Fruit fly (Drosophila melanogaster) S2 (cell line): Measurements from ENCODE around the gene CG12679.

ENCODE experiments used
- CG8478 ChIP-seq: fragments of >200 bp; optimal IDR thresholded peaks from 2 replicates; lab custom pipeline; 2018
- CTCF ChIP-seq, 2 experiments: fragments of >200 bp; optimal IDR thresholded peaks; 2 replicates each; lab custom pipeline; 2018

CG12679 gene

DNA sequence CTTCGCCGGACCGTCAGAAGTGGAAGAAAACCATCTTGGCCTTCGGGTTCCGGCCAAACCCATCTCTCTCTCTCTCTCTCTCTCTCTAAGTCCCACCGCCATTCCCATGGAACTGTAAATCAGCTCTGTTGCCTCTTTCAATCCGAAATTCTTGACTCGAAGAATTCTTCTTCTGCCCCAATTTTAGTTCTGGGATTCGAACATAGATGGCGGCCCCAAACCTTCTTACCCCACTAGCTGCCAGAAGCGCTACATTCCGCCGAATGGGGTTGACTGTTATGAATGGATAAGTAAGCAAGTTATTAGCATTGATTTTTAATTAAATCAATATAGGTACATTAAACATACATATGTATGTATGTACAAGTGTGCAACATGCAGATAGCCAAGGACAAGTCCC is 9.5 kb upstream of the CG12679 start:
- TF ChIP-seq CG8478 (lab: Kevin White, UChicago) (no peak), CTCF (optimal IDR thresholded peaks at IDR 0.05; lab: Kevin White, UChicago) (peak; percentile 53)

DNA sequence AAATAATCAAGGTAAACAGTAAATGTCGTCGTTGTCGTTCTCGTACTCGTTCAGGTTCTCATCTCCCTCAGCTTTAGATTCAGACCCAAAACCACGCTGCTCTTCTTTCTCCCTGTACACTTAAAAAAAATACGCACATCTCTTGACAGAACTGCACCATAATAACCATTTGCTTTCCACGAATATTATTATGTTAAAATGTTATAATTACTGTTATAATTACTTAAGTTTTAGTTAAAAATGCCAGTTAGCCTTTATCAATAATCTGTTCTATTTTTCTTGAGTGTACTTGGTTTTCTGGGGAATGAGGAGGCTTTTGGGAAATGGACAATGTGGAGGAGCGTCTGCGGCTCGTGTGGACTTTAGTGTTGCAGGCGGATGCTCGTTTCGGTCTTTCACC is 34.1 kb downstream of the CG12679 start:
- no peak for TF ChIP-seq CG8478 (lab: Kevin White, UChicago)
- no peak for TF ChIP-seq CTCF (optimal IDR thresholded peaks at IDR 0.05; lab: Kevin White, UChicago)

DNA sequence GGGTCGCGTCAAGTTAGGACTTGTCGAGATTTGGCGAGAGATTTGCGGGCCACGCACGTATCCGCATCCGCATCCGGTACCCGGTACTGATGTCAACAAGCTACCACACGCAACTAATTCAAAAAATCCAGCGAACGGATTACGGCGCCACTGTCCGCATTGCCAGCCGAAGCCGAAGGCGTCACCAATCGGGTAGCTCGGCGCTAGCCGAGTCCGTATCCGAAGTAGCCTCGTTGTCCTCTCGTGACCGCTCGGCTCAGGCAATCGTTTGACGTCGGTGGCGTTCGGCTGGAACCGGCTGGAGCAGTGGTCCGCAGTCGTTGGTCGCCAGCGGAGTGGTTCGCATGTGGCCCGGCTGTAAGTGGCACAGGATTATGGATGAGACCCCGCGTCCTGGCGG is 46.0 kb downstream of the CG12679 start, which contains the start of gene CG1504:
CG1504 (minus strand) TSS at position 95 of the 400 bp plus-strand sequence.
- no peak for TF ChIP-seq CG8478 (lab: Kevin White, UChicago)
- peak in 1 of 2 experiments; percentile 16 for TF ChIP-seq CTCF (optimal IDR thresholded peaks at IDR 0.05; lab: Kevin White, UChicago)

DNA sequence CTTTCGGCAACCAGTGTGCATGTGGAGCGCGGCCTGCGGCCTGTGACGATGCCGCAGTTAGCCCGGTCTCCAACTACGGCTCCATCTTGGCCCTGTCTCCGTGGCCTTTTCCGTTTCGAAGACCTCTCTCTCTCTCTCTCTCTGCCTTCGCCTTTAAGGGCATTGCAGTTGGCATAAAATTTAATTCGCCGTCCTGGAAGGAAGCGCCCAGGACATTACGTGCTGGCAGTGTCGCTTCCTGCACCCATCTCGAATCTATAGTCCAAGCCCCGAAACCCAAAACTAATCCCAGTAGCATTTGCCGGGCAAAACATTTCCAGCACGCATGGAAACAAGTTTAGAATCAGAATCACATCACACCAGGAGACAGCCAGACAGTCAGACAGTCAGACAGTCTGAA is 49.2 kb downstream of the CG12679 start, which contains the start of gene CG1631:
CG1631 (plus strand) TSS at position 301 of the 400 bp plus-strand sequence.
- TF ChIP-seq CG8478 (lab: Kevin White, UChicago) (no peak), CTCF (optimal IDR thresholded peaks at IDR 0.05; lab: Kevin White, UChicago) (no peak)
